Worm (Caenorhabditis elegans): ENCODE measurements around the gene nhr-47.

Gene nhr-47

DNA sequence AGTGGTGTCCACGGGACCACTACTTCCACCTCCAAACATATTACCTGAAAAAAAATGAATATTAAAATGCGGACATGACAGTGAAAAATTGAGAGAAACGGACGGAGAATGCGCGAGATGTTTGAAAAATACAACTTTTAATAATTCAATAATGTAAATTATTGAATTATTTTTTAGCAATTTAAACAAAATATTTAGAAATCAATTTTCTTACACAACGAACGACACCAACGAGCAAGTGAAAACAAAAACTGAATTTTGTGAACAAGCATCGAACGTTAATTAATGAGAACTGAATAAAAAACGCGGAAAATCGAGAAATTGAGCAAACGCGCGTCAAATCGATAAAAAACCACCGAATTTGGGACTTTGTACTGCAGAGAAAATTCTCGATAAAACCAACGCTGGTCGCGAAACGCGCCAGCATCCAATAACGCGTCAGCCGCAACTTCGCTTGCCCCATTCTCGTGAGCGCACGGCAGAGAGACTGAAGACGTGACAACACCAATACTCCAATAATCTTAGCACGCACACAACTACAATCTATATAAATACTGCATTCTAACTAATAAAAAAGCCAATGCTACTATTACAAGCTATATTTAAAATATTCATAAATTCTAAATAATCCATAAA lies at the start of gene nhr-47, which contains the start of gene dnj-19:
Gene nhr-47 (plus strand): TSS at position 447 of the 636 bp plus-strand sequence.
Gene dnj-19 (minus strand): TSS at position 51 of the 636 bp plus-strand sequence.
- peak; percentile 30 for TF ChIP-seq rnt-1 (tag; optimal IDR thresholded peaks at IDR 0.05)
- TF ChIP-seq mec-3 (tag; optimal IDR thresholded peaks at IDR 0.05; ENCODE audit: borderline replicate concordance): no peak
- peak; percentile 12 for TF ChIP-seq syd-9 (tag; optimal IDR thresholded peaks at IDR 0.05)
- peak; percentile 1 for TF ChIP-seq hlh-6 (tag; optimal IDR thresholded peaks at IDR 0.05)
- TF ChIP-seq hlh-30 (tag; optimal IDR thresholded peaks at IDR 0.05; ENCODE audit: insufficient read depth): peak; percentile 26
- TF ChIP-seq ahr-1 (tag; optimal IDR thresholded peaks at IDR 0.05): no peak
- TF ChIP-seq gmeb-2 (tag; optimal IDR thresholded peaks at IDR 0.05): peak; percentile 50
- no peak for TF ChIP-seq nhr-11 (tag; optimal IDR thresholded peaks at IDR 0.05)
- TF ChIP-seq pha-4 (tag; optimal IDR thresholded peaks at IDR 0.05): no peak
- TF ChIP-seq eyg-1 (tag; optimal IDR thresholded peaks at IDR 0.05): no peak
- TF ChIP-seq unc-3 (GFP tag; conservative IDR thresholded peaks at IDR 0.05): peak; percentile 54; the same call in 1 of the 2 replicates
- TF ChIP-seq unc-3 (tag; optimal IDR thresholded peaks at IDR 0.05): no peak
- peak; percentile 16 for TF ChIP-seq sox-4 (tag; optimal IDR thresholded peaks at IDR 0.05)
- no peak for TF ChIP-seq pag-3 (tag; optimal IDR thresholded peaks at IDR 0.05; ENCODE audit: borderline replicate concordance)
- TF ChIP-seq npax-4 (tag; optimal IDR thresholded peaks at IDR 0.05): no peak
- TF ChIP-seq C38D4.7 (GFP tag; optimal IDR thresholded peaks at IDR 0.05): peak; percentile 46
- TF ChIP-seq pros-1 (tag; optimal IDR thresholded peaks at IDR 0.05): no peak
- TF ChIP-seq ceh-14 (tag; optimal IDR thresholded peaks at IDR 0.05): peak; percentile 80
- TF ChIP-seq T23F11.4 (GFP tag; optimal IDR thresholded peaks at IDR 0.05): peak; percentile 61
- no peak for TF ChIP-seq hlh-8 (tag; optimal IDR thresholded peaks at IDR 0.05)
- peak; percentile 76 for TF ChIP-seq nfya-1 (tag; optimal IDR thresholded peaks at IDR 0.05)
- peak; percentile 37 for TF ChIP-seq K09A11.1 (tag; optimal IDR thresholded peaks at IDR 0.05; ENCODE audit: insufficient read depth)
- no peak for TF ChIP-seq hlh-15 (tag; optimal IDR thresholded peaks at IDR 0.05)
- TF ChIP-seq F13H6.1 (tag; optimal IDR thresholded peaks at IDR 0.05): peak; percentile 38
- peak; percentile 54 for TF ChIP-seq pat-9 (tag; optimal IDR thresholded peaks at IDR 0.05)
- peak; percentile 48 for TF ChIP-seq ref-2 (tag; optimal IDR thresholded peaks at IDR 0.05)
- TF ChIP-seq dve-1 (tag; optimal IDR thresholded peaks at IDR 0.05): peak; percentile 7
- peak; percentile 44 for TF ChIP-seq ceh-18 (tag; optimal IDR thresholded peaks at IDR 0.05)
- no peak for TF ChIP-seq fkh-6 (tag; optimal IDR thresholded peaks at IDR 0.05)
- peak; percentile 51 for TF ChIP-seq unc-42 (tag; optimal IDR thresholded peaks at IDR 0.05)
- no peak for TF ChIP-seq odd-2 (tag; optimal IDR thresholded peaks at IDR 0.05)
- TF ChIP-seq C08G9.2 (tag; optimal IDR thresholded peaks at IDR 0.05): no peak
- peak; percentile 80 for TF ChIP-seq ceh-30 (tag; optimal IDR thresholded peaks at IDR 0.05)
- TF ChIP-seq tbx-7 (tag; optimal IDR thresholded peaks at IDR 0.05): no peak
- TF ChIP-seq ceh-24 (tag; optimal IDR thresholded peaks at IDR 0.05): no peak
- TF ChIP-seq ceh-22 (tag; optimal IDR thresholded peaks at IDR 0.05): no peak
- peak; percentile 49 for TF ChIP-seq Y22D7AL.16 (tag; optimal IDR thresholded peaks at IDR 0.05)
- peak; percentile 61 for TF ChIP-seq unc-86 (tag; optimal IDR thresholded peaks at IDR 0.05)
- TF ChIP-seq elt-2 (tag; optimal IDR thresholded peaks at IDR 0.05): peak; percentile 74
- peak; percentile 29 for TF ChIP-seq nhr-232 (tag; optimal IDR thresholded peaks at IDR 0.05)
- TF ChIP-seq pqm-1 (tag; optimal IDR thresholded peaks at IDR 0.05): no peak
- TF ChIP-seq dmd-4 (tag; optimal IDR thresholded peaks at IDR 0.05; ENCODE audit: borderline replicate concordance): no peak
- TF ChIP-seq fkh-10 (GFP tag; optimal IDR thresholded peaks at IDR 0.05): no peak
- no peak for TF ChIP-seq sox-2 (GFP tag; IDR thresholded peaks at IDR 0.05)
- no peak for TF ChIP-seq zip-5 (tag; optimal IDR thresholded peaks at IDR 0.05)
- TF ChIP-seq elt-4 (tag; optimal IDR thresholded peaks at IDR 0.05): no peak
- TF ChIP-seq ets-4 (tag; optimal IDR thresholded peaks at IDR 0.05): peak; percentile 27
- no peak for TF ChIP-seq ceh-9 (tag; optimal IDR thresholded peaks at IDR 0.05)
- TF ChIP-seq ceh-2 (tag; optimal IDR thresholded peaks at IDR 0.05): peak; percentile 29
- no peak for TF ChIP-seq K02D7.2 (tag; optimal IDR thresholded peaks at IDR 0.05)
- TF ChIP-seq lin-11 (tag; optimal IDR thresholded peaks at IDR 0.05): no peak
- TF ChIP-seq ceh-31 (tag; optimal IDR thresholded peaks at IDR 0.05): peak; percentile 81
